Worm (Caenorhabditis elegans) whole organism, L4/young adult: ENCODE data around the gene scl-27.

Experiments
- W03F9.2 ChIP-seq: fragments of 150-350 bp; optimal IDR thresholded peaks from 2 replicates; lab custom pipeline; 2014; ENCODE audit warnings: missing biosample characterization, missing genetic modification characterization
- dao-5 ChIP-seq: sonication (generic microtip); optimal IDR thresholded peaks from 2 replicates; lab custom pipeline; 2016; ENCODE audit warnings: missing genotype, missing genetic modification characterization, moderate library complexity, missing compliant biosample characterization
- him-1 ChIP-seq: sonication (generic microtip); optimal IDR thresholded peaks from 2 replicates; lab custom pipeline; 2016; ENCODE audit warnings: missing genotype, missing genetic modification reagents, missing genetic modification characterization, missing compliant biosample characterization

- TF ChIP-seq dao-5 (tag; lab: Kevin White, UChicago) (no peak), W03F9.2 (tag; lab: Kevin White, UChicago) (no peak), him-1 (tag; lab: Kevin White, UChicago) (no peak)
Observed at ce11 chrV:438094-438493, 38.3 kb downstream of the scl-27 start, which contains the start of gene B0554.1.
